Worm (Caenorhabditis elegans) whole organism, midembryonic: Measurements from ENCODE around the gene C28D4.18.

Experiments used
- cog-1 ChIP-seq: sonication (generic microtip); optimal IDR thresholded peaks from 2 replicates; lab custom pipeline; 2016; ENCODE audit warnings: missing genetic modification characterization, missing compliant biosample characterization
- flt-1 ChIP-seq: fragments of 200-800 bp; sonication (Bioruptor generic); IDR thresholded peaks from 2 replicates; pipeline ENCODE4 v1.3.6; 2022; ENCODE audit warnings: missing genetic modification characterization, missing compliant biosample characterization
- ref-1 ChIP-seq: fragments of 200-800 bp; sonication (Bioruptor generic); conservative IDR thresholded peaks from 2 replicates; pipeline ENCODE4 v1.3.6; 2022; ENCODE audit warnings: missing genetic modification reagents, missing genetic modification characterization, missing compliant biosample characterization
- tab-1 ChIP-seq: fragments of 200-800 bp; sonication (Bioruptor generic); IDR thresholded peaks from 2 replicates; pipeline ENCODE4 v1.3.6; 2022; ENCODE audit warnings: missing genetic modification characterization, missing compliant biosample characterization
- ztf-29 ChIP-seq: fragments of 200-800 bp; sonication (Bioruptor generic); IDR thresholded peaks from 2 replicates; pipeline ENCODE4 v1.3.6; 2022; ENCODE audit warnings: missing genetic modification reagents, missing genetic modification characterization, missing compliant biosample characterization

DNA sequence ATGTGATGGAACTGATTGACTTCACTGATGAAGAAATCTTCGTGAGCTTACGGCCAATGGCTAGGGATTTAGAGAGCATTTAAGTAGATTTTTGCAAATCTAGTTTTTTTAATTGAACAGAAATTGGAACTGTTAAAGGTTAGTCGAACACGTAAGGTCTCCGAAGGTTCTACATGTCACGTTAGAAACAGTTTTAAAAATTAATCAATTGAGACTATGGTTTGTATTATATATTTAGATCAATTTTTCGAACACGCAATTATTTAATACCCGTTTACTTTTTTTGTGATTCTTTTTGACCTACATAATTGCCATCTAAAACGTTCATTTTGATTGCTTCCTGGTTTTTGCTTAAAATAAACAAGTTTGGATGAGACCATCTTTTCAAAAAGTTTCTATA is 19.8 kb downstream of the C28D4.18 start, which contains the start of gene C28D4.4:
- TF ChIP-seq cog-1 (tag; lab: Kevin White, UChicago) (no peak), tab-1 (no peak), flt-1 (GFP tag; lab: Robert Waterston, UW) (no peak), ztf-29 (GFP tag; lab: Robert Waterston, UW) (no peak), ref-1 (GFP tag; lab: Robert Waterston, UW) (no peak)
